Fruit fly (Drosophila melanogaster) whole organism, embryonic: Measurements from ENCODE around the gene CG17930.

Experiments
- Atf6 ChIP-seq: fragments of 200-800 bp; sonication (Bioruptor generic); IDR thresholded peaks from 2 replicates; pipeline ENCODE4 v1.3.6; 2022; ENCODE audit warnings: missing biosample characterization, missing genetic modification characterization
- CG11085 ChIP-seq: fragments of 200-800 bp; sonication (Bioruptor generic); IDR thresholded peaks from 2 replicates; pipeline ENCODE4 v1.3.6; 2022; ENCODE audit warnings: missing biosample characterization, missing genetic modification characterization
- CG12104 ChIP-seq: fragments of 200-800 bp; sonication (Bioruptor generic); optimal IDR thresholded peaks from 3 replicates; lab custom pipeline; 2016; ENCODE audit warnings: missing biosample characterization, missing genetic modification characterization
- CG12659 ChIP-seq: fragments of 200-800 bp; sonication (Bioruptor generic); optimal IDR thresholded peaks from 3 replicates; lab custom pipeline; 2017; ENCODE audit warnings: mild to moderate bottlenecking, missing biosample characterization, missing genetic modification reagents, missing genetic modification characterization
- CG15011 ChIP-seq: fragments of 200-800 bp; sonication (Bioruptor generic); optimal IDR thresholded peaks from 3 replicates; lab custom pipeline; 2018; ENCODE audit warnings: missing biosample characterization, mild to moderate bottlenecking, missing genetic modification characterization
- CG15514 ChIP-seq: fragments of 200-800 bp; sonication (Bioruptor generic); optimal IDR thresholded peaks from 3 replicates; lab custom pipeline; 2017; ENCODE audit warnings: missing biosample characterization, missing genetic modification characterization, mild to moderate bottlenecking, moderate library complexity, missing genetic modification reagents
- CG2199 ChIP-seq: fragments of 200-800 bp; sonication (Bioruptor generic); IDR thresholded peaks from 3 replicates; pipeline ENCODE4 v1.3.6; 2022; ENCODE audit warnings: missing biosample characterization, missing genetic modification characterization
- CG2889 ChIP-seq: fragments of 200-800 bp; sonication (Bioruptor generic); IDR thresholded peaks from 3 replicates; pipeline ENCODE4 v1.3.6; 2022; ENCODE audit warnings: missing biosample characterization, missing genetic modification characterization
- CG6654 ChIP-seq: fragments of 200-800 bp; sonication (Bioruptor generic); optimal IDR thresholded peaks from 2 replicates; lab custom pipeline; 2017; ENCODE audit warnings: missing biosample characterization, mild to moderate bottlenecking, missing genetic modification characterization
- CG8290 ChIP-seq, 3 experiments: fragments of 200-800 bp; sonication (Bioruptor generic); optimal IDR thresholded peaks; 2 replicates each; lab custom pipeline; 2016 to 2019; ENCODE audit warnings: missing biosample characterization in 3 of 3, missing genetic modification characterization in 3 of 3, mild to moderate bottlenecking in 2 of 3, moderate library complexity in 1 of 3
- D19A ChIP-seq: fragments of 200-800 bp; optimal IDR thresholded peaks from 3 replicates; lab custom pipeline; 2019; ENCODE audit warnings: missing biosample characterization, mild to moderate bottlenecking, missing genetic modification characterization, moderate library complexity
- Eip74EF ChIP-seq, 2 experiments: fragments of 200-800 bp in 1 of 2; fragments of >200 bp in 1 of 2; sonication (Bioruptor generic) in 1 of 2; optimal IDR thresholded peaks; 2 replicates each; lab custom pipeline; 2017 to 2019; ENCODE audit warnings: missing biosample characterization in 2 of 2, missing genetic modification characterization in 2 of 2, mild to moderate bottlenecking in 1 of 2, moderate library complexity in 1 of 2
- Ets65A ChIP-seq: fragments of 200-800 bp; sonication (Bioruptor generic); peaks from one replicate; lab custom pipeline; 2016; ENCODE audit warnings: missing biosample characterization, missing genetic modification characterization
- Hand ChIP-seq: fragments of 200-800 bp; sonication (Bioruptor generic); optimal IDR thresholded peaks from 2 replicates; lab custom pipeline; 2017; ENCODE audit warnings: mild to moderate bottlenecking, missing biosample characterization, missing genetic modification reagents, missing genetic modification characterization
- Hey ChIP-seq: fragments of 200-800 bp; sonication (Bioruptor generic); optimal IDR thresholded peaks from 3 replicates; lab custom pipeline; 2018; ENCODE audit warnings: missing biosample characterization, mild to moderate bottlenecking, missing genetic modification characterization
- Lim3 ChIP-seq: fragments of 200-800 bp; sonication (Bioruptor generic); IDR thresholded peaks from 2 replicates; pipeline ENCODE4 v1.3.6; 2022; ENCODE audit warnings: missing biosample characterization, missing genetic modification characterization
- Med ChIP-seq: fragments of 200-800 bp; sonication (Bioruptor generic); peaks from one replicate; lab custom pipeline; 2016; ENCODE audit warnings: missing biosample characterization, missing genetic modification characterization, mild to moderate bottlenecking, inconsistent platforms, moderate library complexity
- Meics ChIP-seq: fragments of 200-800 bp; sonication (Bioruptor generic); optimal IDR thresholded peaks from 2 replicates; lab custom pipeline; 2017; ENCODE audit warnings: missing biosample characterization, mild to moderate bottlenecking, missing genetic modification characterization
- cad ChIP-seq: fragments of >200 bp; optimal IDR thresholded peaks from 2 replicates; lab custom pipeline; 2017; ENCODE audit warnings: missing biosample characterization, missing genetic modification characterization
- crol ChIP-seq: fragments of 200-800 bp; sonication (Bioruptor generic); IDR thresholded peaks from 2 replicates; pipeline ENCODE4 v1.3.6; 2022; ENCODE audit warnings: missing biosample characterization, missing genetic modification characterization
- dati ChIP-seq: fragments of 200-800 bp; sonication (Bioruptor generic); IDR thresholded peaks from 2 replicates; pipeline ENCODE4 v1.3.6; 2022; ENCODE audit warnings: missing biosample characterization, missing genetic modification characterization
- exex ChIP-seq: fragments of 200-800 bp; sonication (Bioruptor generic); optimal IDR thresholded peaks from 4 replicates; lab custom pipeline; 2018; ENCODE audit warnings: missing biosample characterization, mild to moderate bottlenecking, missing genetic modification characterization, moderate library complexity
- fd96Cb ChIP-seq: fragments of 200-800 bp; sonication (Bioruptor generic); optimal IDR thresholded peaks from 2 replicates; lab custom pipeline; 2018; ENCODE audit warnings: missing biosample characterization, mild to moderate bottlenecking, missing genetic modification characterization, moderate library complexity
- ftz-f1 ChIP-seq: fragments of 200-800 bp; sonication (Bioruptor generic); optimal IDR thresholded peaks from 2 replicates; lab custom pipeline; 2016; ENCODE audit warnings: missing biosample characterization, missing genetic modification characterization
- nom ChIP-seq: fragments of 200-800 bp; sonication (Bioruptor generic); optimal IDR thresholded peaks from 2 replicates; lab custom pipeline; 2017; ENCODE audit warnings: missing biosample characterization, missing genetic modification characterization, mild to moderate bottlenecking, moderate library complexity, missing genetic modification reagents
- pan ChIP-seq, 4 experiments: fragments of >200 bp in 3 of 4; fragments of 200-800 bp in 1 of 4; sonication (Bioruptor generic) in 1 of 4; optimal IDR thresholded peaks in 3 of 4; IDR thresholded peaks in 1 of 4; 2 replicates each; pipeline versions ENCODE4 v1.3.6 to Lab custom; 2017 to 2022; ENCODE audit warnings: missing biosample characterization in 2 of 4, missing genetic modification characterization in 2 of 4, mixed read lengths in 1 of 4
- stwl ChIP-seq: fragments of 200-800 bp; sonication (Bioruptor generic); optimal IDR thresholded peaks from 3 replicates; lab custom pipeline; 2018; ENCODE audit warnings: missing biosample characterization, mild to moderate bottlenecking, missing genetic modification characterization, moderate library complexity
- tio ChIP-seq: fragments of 200-800 bp; sonication (Bioruptor generic); optimal IDR thresholded peaks from 2 replicates; lab custom pipeline; 2017; ENCODE audit warnings: missing biosample characterization, missing genetic modification characterization, inconsistent platforms
- z ChIP-seq: fragments of 200-800 bp; sonication (Bioruptor generic); IDR thresholded peaks from 3 replicates; pipeline ENCODE4 v1.3.6; 2022; ENCODE audit warnings: missing biosample characterization, missing genetic modification characterization

CG17930 gene

dm6 chr3R:16287850-16288249, 39.8 kb upstream of the CG17930 start:
- TF ChIP-seq Eip74EF (GFP tag; optimal IDR thresholded peaks at IDR 0.05; lab: Kevin White, UChicago), result no peak
- TF ChIP-seq CG15514, result peak; percentile 43
- TF ChIP-seq fd96Cb (tag; lab: Kevin White, UChicago), result no peak
- TF ChIP-seq exex, result peak; percentile 14
- peak; percentile 47 for TF ChIP-seq crol (GFP tag; lab: Robert Waterston, UW)

- TF ChIP-seq z (GFP tag; lab: Robert Waterston, UW) (peak; percentile 76), CG2889 (GFP tag; lab: Robert Waterston, UW) (no peak), Atf6 (GFP tag; lab: Robert Waterston, UW) (0 out of 2 replicates have a peak, but pooled peaks have one; percentile 27), nom (GFP tag; lab: Kevin White, UChicago) (peak; percentile 40), Hand (no peak), pan (optimal IDR thresholded peaks at IDR 0.05; lab: Kevin White, UChicago) (no peak), pan (GFP tag; optimal IDR thresholded peaks at IDR 0.05 in 1 of 2, IDR thresholded peaks at IDR 0.05 in 1 of 2) (peak in 1 of 2 experiments; percentile 20), Med (GFP tag; lab: Kevin White, UChicago) (peak; percentile 42)
Measured at dm6 chr3R:16288714-16289291, 38.8 kb upstream of the CG17930 start.

DNA sequence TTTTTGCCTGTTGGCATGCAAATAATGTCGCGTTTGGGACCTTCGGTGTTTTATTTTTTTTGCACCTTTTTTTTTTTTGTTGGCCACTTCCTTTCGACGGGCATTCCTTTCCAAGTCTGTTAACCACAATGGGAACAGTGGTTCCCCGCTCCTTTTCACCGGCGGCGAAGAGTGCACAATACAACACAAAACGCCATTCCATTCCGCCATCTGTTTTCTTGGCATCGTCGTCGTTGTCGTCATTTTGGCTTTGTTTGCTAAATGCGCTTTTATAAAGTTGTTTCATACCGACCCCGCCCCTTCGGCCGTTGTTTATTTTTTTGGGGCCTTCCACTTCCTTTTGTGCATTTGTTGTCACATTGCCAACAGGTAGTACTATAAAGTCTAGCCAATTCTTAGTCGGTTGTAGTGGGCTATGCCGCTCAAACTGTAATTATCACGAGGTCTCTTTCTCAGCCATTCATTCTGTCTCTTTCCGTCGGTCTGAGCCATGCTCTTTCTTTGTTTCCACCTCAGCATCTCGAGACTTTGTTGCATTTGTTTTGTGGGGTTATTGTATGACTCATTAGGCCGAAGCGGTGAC, 37.3 kb upstream of the CG17930 start:
- TF ChIP-seq z (GFP tag; lab: Robert Waterston, UW), result 0 out of 3 replicates have a peak, but pooled peaks have one; percentile 32
- TF ChIP-seq CG2199 (GFP tag; lab: Robert Waterston, UW), result peak; percentile 17; the same call in 1 of the 3 replicates
- no peak for TF ChIP-seq tio
- no peak for TF ChIP-seq CG12104 (GFP tag; lab: Kevin White, UChicago)
- 0 out of 2 replicates have a peak, but pooled peaks have one; percentile 5 for TF ChIP-seq dati (GFP tag; lab: Robert Waterston, UW)
- TF ChIP-seq cad (GFP tag; lab: Kevin White, UChicago), result peak; percentile 67
- TF ChIP-seq Meics (GFP tag; lab: Kevin White, UChicago), result no peak
- peak; percentile 93 for TF ChIP-seq CG6654 (GFP tag; lab: Kevin White, UChicago)
- TF ChIP-seq D19A, result no peak
- no peak for TF ChIP-seq CG11085 (GFP tag; lab: Robert Waterston, UW)

- TF ChIP-seq stwl (tag; lab: Kevin White, UChicago) (peak; percentile 81), Lim3 (GFP tag; lab: Robert Waterston, UW) (no peak), Hey (no peak), Ets65A (GFP tag; lab: Kevin White, UChicago) (peak; percentile 78), CG15011 (GFP tag; lab: Kevin White, UChicago) (no peak), CG12659 (GFP tag; lab: Kevin White, UChicago) (no peak), CG8290 (GFP tag; optimal IDR thresholded peaks at IDR 0.05; lab: Kevin White, UChicago) (peak; percentile 53), CG8290 (tag; optimal IDR thresholded peaks at IDR 0.05; lab: Kevin White, UChicago) (peak in 1 of 2 experiments; percentile 58), ftz-f1 (GFP tag; lab: Kevin White, UChicago) (no peak)
Measured at dm6 chr3R:16295513-16296123, 32.0 kb upstream of the CG17930 start.
